Fruit fly (Drosophila melanogaster): ENCODE measurements around the gene CG3999.

The CG3999 gene

DNA sequence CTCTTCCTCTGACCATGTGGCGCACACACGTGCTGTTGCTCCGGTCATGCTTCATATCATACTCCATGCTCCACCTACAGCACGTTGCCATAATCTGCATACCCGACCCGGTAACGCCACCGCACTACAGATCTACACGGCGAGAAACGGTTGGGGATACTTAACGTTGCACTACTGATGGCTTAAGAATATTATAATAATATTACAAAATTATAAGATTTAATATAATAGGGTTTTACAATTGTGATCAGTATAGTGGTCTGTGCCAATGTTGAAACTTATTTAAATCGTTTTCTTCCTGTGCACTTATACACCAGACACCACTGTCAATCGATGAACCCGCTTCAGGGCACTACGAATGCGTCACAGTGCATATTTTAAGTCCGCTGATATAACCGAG is 37.9 kb upstream of the CG3999 start (continued):
- TF ChIP-seq CG8319 (GFP tag; optimal IDR thresholded peaks at IDR 0.05) (peak; percentile 84), Eip78C (GFP tag) (peak; percentile 94), svp (GFP tag) (peak; percentile 79), Eip93F (GFP tag; optimal IDR thresholded peaks at IDR 0.05) (peak; percentile 29), CG8119 (GFP tag; IDR thresholded peaks at IDR 0.05) (peak; percentile 87), CG11762 (GFP tag; optimal IDR thresholded peaks at IDR 0.05; ENCODE audit: insufficient read depth) (peak; percentile 85), net (GFP tag; optimal IDR thresholded peaks at IDR 0.05) (peak; percentile 85), ss (GFP tag; optimal IDR thresholded peaks at IDR 0.05) (peak; percentile 88 to 93), Hr38 (GFP tag; optimal IDR thresholded peaks at IDR 0.05) (no peak), Hr39 (GFP tag; optimal IDR thresholded peaks at IDR 0.05) (peak; percentile 23), acj6 (GFP tag; optimal IDR thresholded peaks at IDR 0.05) (peak; percentile 87), Hr4 (GFP tag; optimal IDR thresholded peaks at IDR 0.05) (peak; percentile 79), achi (GFP tag; optimal IDR thresholded peaks at IDR 0.05) (peak; percentile 88), CG8632 (GFP tag; optimal IDR thresholded peaks at IDR 0.05) (peak; percentile 89), spab (GFP tag; optimal IDR thresholded peaks at IDR 0.05) (peak; percentile 92), CG6792 (GFP tag; optimal IDR thresholded peaks at IDR 0.05) (peak; percentile 82), salr (GFP tag; optimal IDR thresholded peaks at IDR 0.05) (peak; percentile 80 to 89), Gug (GFP tag; IDR thresholded peaks at IDR 0.05) (peak; percentile 87), pdm3 (GFP tag; optimal IDR thresholded peaks at IDR 0.05) (peak; percentile 75), Sox15 (GFP tag; optimal IDR thresholded peaks at IDR 0.05) (peak; percentile 81), CG6163 (GFP tag; IDR thresholded peaks at IDR 0.05) (peak; percentile 96), Smox (GFP tag; optimal IDR thresholded peaks at IDR 0.05) (peak; percentile 42), CG1621 (tag; optimal IDR thresholded peaks at IDR 0.05) (peak; percentile 90), CG10631 (GFP tag; optimal IDR thresholded peaks at IDR 0.05) (peak; percentile 94), OdsH (GFP tag; optimal IDR thresholded peaks at IDR 0.05) (peak; percentile 90), CG34406 (GFP tag; optimal IDR thresholded peaks at IDR 0.05) (peak; percentile 84), CG32006 (GFP tag; optimal IDR thresholded peaks at IDR 0.05) (peak; percentile 91), CG11294 (GFP tag; IDR thresholded peaks at IDR 0.05) (peak; percentile 86), Lpt (GFP tag; optimal IDR thresholded peaks at IDR 0.05) (peak; percentile 78), CG6854 (GFP tag; optimal IDR thresholded peaks at IDR 0.05) (no peak), fd85E (GFP tag; optimal IDR thresholded peaks at IDR 0.05) (peak; percentile 68), vri (GFP tag; optimal IDR thresholded peaks at IDR 0.05) (peak; percentile 23), Ets21C (GFP tag; optimal IDR thresholded peaks at IDR 0.05) (no peak)

DNA sequence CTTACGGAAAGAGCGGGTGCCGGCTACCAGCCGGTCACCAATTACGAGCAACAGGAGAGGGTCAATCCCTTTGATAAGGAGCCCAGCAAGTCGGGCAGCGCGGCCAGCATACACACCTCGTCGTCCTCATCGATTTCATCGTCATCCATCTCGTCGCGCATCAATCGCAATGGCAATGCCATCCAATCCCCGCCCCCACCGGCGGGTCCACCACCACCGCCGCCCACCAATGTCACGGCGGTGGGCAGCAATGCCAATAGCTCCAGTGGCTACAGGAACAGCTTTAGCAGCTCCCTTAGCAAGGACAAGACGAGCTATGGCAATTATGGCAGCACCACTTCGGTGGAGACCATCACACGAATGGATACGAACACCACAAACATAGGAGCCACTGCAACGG is 33.3 kb upstream of the CG3999 start:
- TF ChIP-seq CG10631 (GFP tag; optimal IDR thresholded peaks at IDR 0.05), result no peak
- TF ChIP-seq salr (GFP tag; optimal IDR thresholded peaks at IDR 0.05), result no peak
- no peak for TF ChIP-seq Hr4 (GFP tag; optimal IDR thresholded peaks at IDR 0.05)
- no peak for TF ChIP-seq Hr39 (GFP tag; optimal IDR thresholded peaks at IDR 0.05)
- no peak for TF ChIP-seq CG11294 (GFP tag; IDR thresholded peaks at IDR 0.05)
- no peak for TF ChIP-seq vri (GFP tag; optimal IDR thresholded peaks at IDR 0.05)
- no peak for TF ChIP-seq fd85E (GFP tag; optimal IDR thresholded peaks at IDR 0.05)
- no peak for TF ChIP-seq Sox15 (GFP tag; optimal IDR thresholded peaks at IDR 0.05)
- TF ChIP-seq fd59A (GFP tag; optimal IDR thresholded peaks at IDR 0.05), result no peak
- TF ChIP-seq CG11762 (GFP tag; optimal IDR thresholded peaks at IDR 0.05; ENCODE audit: insufficient read depth), result no peak
- no peak for TF ChIP-seq CG6276 (GFP tag; optimal IDR thresholded peaks at IDR 0.05)
- TF ChIP-seq CG11902 (GFP tag; optimal IDR thresholded peaks at IDR 0.05), result no peak
- no peak for TF ChIP-seq esn (GFP tag; optimal IDR thresholded peaks at IDR 0.05)
- TF ChIP-seq achi (GFP tag; optimal IDR thresholded peaks at IDR 0.05), result no peak
- TF ChIP-seq CG6792 (GFP tag; optimal IDR thresholded peaks at IDR 0.05), result no peak
- TF ChIP-seq Sox14 (GFP tag; optimal IDR thresholded peaks at IDR 0.05), result no peak
- TF ChIP-seq CG34406 (GFP tag; optimal IDR thresholded peaks at IDR 0.05), result no peak
- no peak for TF ChIP-seq Gug (GFP tag; IDR thresholded peaks at IDR 0.05)

DNA sequence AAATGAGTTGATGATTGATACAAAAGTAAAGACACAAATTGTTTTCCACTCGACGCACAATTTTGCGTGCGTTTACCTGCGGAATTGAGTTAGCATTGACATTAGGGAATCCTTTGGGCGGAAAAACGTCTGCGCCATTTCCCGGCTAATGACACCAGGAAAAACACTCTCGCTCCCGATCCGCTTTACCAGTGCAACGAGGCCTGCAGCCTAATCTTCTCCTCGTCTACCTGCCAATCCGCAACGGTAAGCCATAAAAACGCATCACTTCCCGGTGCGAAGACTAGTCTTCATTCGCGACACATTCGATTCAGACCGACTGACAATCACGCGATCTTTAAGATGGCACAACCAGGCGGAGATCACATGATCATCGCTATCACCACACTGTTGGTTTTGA is 28.9 kb upstream of the CG3999 start, which contains the start of gene CG12420:
CG12420 (plus strand) TSS at position 283 of the 400 bp plus-strand sequence.
- TF ChIP-seq cyc (GFP tag; optimal IDR thresholded peaks at IDR 0.05) (no peak), Hr4 (GFP tag; optimal IDR thresholded peaks at IDR 0.05) (no peak), acj6 (GFP tag; optimal IDR thresholded peaks at IDR 0.05) (no peak), CG15336 (GFP tag; IDR thresholded peaks at IDR 0.05) (no peak), ss (GFP tag; optimal IDR thresholded peaks at IDR 0.05) (no peak), Smox (GFP tag; optimal IDR thresholded peaks at IDR 0.05) (no peak), spab (GFP tag; optimal IDR thresholded peaks at IDR 0.05) (no peak), CG6854 (GFP tag; optimal IDR thresholded peaks at IDR 0.05) (no peak), CG4318 (GFP tag; optimal IDR thresholded peaks at IDR 0.05) (no peak), dsx (GFP tag; optimal IDR thresholded peaks at IDR 0.05; ENCODE audit: poor library complexity, severe bottlenecking) (no peak), svp (GFP tag) (no peak), pdm3 (GFP tag; optimal IDR thresholded peaks at IDR 0.05) (no peak), CG34406 (GFP tag; optimal IDR thresholded peaks at IDR 0.05) (no peak), Hr39 (GFP tag; optimal IDR thresholded peaks at IDR 0.05) (no peak), Hr38 (GFP tag; optimal IDR thresholded peaks at IDR 0.05) (no peak), CG6163 (GFP tag; IDR thresholded peaks at IDR 0.05) (no peak), CG6808 (GFP tag; optimal IDR thresholded peaks at IDR 0.05) (no peak)

All from whole organism, prepupa.